Worm (Caenorhabditis elegans): ENCODE results near the gene F52F10.2.

The F52F10.2 gene

DNA sequence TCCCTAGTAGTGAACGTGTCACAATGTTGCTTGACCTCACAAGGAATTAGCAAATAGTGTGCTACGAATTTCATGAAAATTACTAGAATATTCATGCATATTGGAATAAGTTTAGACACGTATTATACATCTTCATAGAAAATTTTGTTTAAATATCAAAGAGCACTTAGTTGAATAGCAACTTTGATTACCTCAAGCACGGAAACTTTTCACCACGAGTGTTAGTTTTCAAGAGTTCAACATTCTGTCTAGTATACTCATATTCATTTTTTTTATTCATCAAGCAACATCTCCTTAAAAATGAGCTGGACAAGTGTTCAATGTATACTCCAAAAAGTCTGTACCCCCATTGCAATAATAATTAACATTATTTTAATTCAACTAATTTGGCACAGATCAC lies 25.5 kb upstream of the F52F10.2 start, which contains the start of gene str-243:
Gene str-243 (plus strand): TSS at position 301 of the 400 bp plus-strand sequence.
- TF ChIP-seq efl-1 (optimal IDR thresholded peaks at IDR 0.05): no peak
- TF ChIP-seq efl-1 (GFP tag; optimal IDR thresholded peaks at IDR 0.05 in 1 of 2): peak in 1 of 2 experiments; percentile 9
- no peak for TF ChIP-seq sup-37 (GFP tag; optimal IDR thresholded peaks at IDR 0.05)

DNA sequence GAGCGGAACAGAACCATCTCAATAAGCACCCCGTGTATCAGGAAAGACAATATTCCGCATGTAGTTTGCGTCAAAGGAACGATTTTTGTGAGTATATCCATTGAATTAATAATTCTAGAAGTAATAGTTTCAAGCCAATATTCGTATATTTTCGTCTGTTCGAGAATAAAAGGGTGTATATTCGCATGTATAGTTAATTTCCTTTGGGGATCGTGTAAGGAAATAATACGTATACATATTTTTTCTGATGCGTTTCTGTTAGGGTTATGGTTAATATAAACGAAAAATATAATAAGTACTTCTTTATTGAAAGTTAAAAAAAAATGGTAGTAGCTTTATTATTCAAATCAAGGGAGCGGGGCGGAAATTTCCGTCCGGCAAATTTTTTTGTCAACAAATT lies 20.0 kb upstream of the F52F10.2 start, which contains the start of gene str-236:
Gene str-236 (minus strand): TSS at position 101 of the 400 bp plus-strand sequence.
- no peak for TF ChIP-seq mep-1 (tag; optimal IDR thresholded peaks at IDR 0.05)
- no peak for TF ChIP-seq snpc-4 (tag; optimal IDR thresholded peaks at IDR 0.05)
- TF ChIP-seq isw-1 (GFP tag; IDR thresholded peaks at IDR 0.05): no peak
- no peak for TF ChIP-seq lin-39 (tag; optimal IDR thresholded peaks at IDR 0.05)
- no peak for TF ChIP-seq unc-86 (tag; optimal IDR thresholded peaks at IDR 0.05)
- TF ChIP-seq mab-9 (GFP tag; IDR thresholded peaks at IDR 0.05): no peak
- no peak for TF ChIP-seq fkh-10 (GFP tag; optimal IDR thresholded peaks at IDR 0.05)
- no peak for TF ChIP-seq mef-2 (tag; optimal IDR thresholded peaks at IDR 0.05)
- no peak for TF ChIP-seq mdl-1 (tag; optimal IDR thresholded peaks at IDR 0.05)
- no peak for TF ChIP-seq nhr-12 (tag; optimal IDR thresholded peaks at IDR 0.05)
- TF ChIP-seq blmp-1 (tag; optimal IDR thresholded peaks at IDR 0.05): no peak
- TF ChIP-seq tlp-1 (tag; optimal IDR thresholded peaks at IDR 0.05): no peak
- no peak for TF ChIP-seq nhr-19 (GFP tag; conservative IDR thresholded peaks at IDR 0.05)
- no peak for TF ChIP-seq nhr-85 (tag)
- no peak for TF ChIP-seq lin-13 (GFP tag; optimal IDR thresholded peaks at IDR 0.05)
- no peak for TF ChIP-seq ceh-8 (GFP tag; optimal IDR thresholded peaks at IDR 0.05)
- TF ChIP-seq ceh-88 (GFP tag; IDR thresholded peaks at IDR 0.05): no peak
- no peak for TF ChIP-seq lin-35 (GFP tag; optimal IDR thresholded peaks at IDR 0.05)

DNA sequence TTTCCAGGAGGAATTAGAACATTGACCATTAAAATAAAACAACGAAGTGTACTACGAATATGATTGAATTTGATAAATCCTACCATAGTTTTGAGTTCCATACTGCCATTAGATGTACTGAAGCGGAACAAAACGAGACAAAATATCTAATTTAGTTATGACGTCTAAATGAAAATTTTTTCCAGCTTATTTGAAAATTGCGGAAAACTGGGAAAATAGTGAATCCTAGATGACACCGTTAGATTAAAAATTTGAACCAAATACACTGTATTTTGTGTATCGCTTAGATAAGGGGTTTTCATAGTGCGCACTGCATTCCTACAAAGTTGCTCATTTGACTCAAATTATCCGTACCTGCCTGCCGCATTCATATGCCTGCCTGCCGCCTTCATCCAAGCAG lies 16.8 kb upstream of the F52F10.2 start, which contains the start of gene K02H11.4:
Gene K02H11.4 (minus strand): TSS at position 101 of the 400 bp plus-strand sequence.
- TF ChIP-seq xbp-1 (tag; optimal IDR thresholded peaks at IDR 0.05) (no peak), swsn-7 (tag; optimal IDR thresholded peaks at IDR 0.05) (no peak), blmp-1 (tag; optimal IDR thresholded peaks at IDR 0.05) (no peak), jun-1 (tag; optimal IDR thresholded peaks at IDR 0.05) (no peak), ets-5 (GFP tag; IDR thresholded peaks at IDR 0.05) (no peak), fkh-4 (tag; optimal IDR thresholded peaks at IDR 0.05; ENCODE audit: borderline replicate concordance) (no peak), alr-1 (tag; optimal IDR thresholded peaks at IDR 0.05; ENCODE audit: borderline replicate concordance) (no peak), sox-4 (tag; optimal IDR thresholded peaks at IDR 0.05) (no peak), nhr-47 (tag; optimal IDR thresholded peaks at IDR 0.05) (no peak), irx-1 (tag; optimal IDR thresholded peaks at IDR 0.05) (no peak)

DNA sequence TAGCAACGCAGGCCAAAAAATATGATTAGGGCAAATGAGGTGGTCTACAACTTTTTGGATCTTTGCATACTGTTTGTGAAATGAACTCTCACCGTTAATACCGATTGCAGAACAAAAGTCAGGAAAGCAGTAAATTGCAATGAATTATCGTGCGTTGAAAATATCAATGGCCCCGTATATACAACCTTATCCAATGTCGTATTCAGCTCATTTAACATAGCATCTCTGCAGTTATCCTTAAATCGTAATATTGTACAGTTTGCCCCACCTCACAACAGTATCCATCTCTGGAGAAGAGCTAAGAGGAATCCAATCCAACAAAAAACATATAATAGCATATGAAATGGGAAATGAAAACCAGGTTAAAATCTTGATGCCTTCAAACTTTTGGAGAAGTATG lies 15.5 kb upstream of the F52F10.2 start:
- TF ChIP-seq elt-2 (tag; optimal IDR thresholded peaks at IDR 0.05) (no peak), pqm-1 (tag; optimal IDR thresholded peaks at IDR 0.05) (no peak), hlh-17 (GFP tag; optimal IDR thresholded peaks at IDR 0.05; ENCODE audit: borderline replicate concordance) (no peak), nhr-28 (tag; optimal IDR thresholded peaks at IDR 0.05) (no peak), efl-3 (GFP tag; optimal IDR thresholded peaks at IDR 0.05) (no peak), alr-1 (tag; optimal IDR thresholded peaks at IDR 0.05; ENCODE audit: borderline replicate concordance) (no peak), xbp-1 (tag; optimal IDR thresholded peaks at IDR 0.05) (no peak), ceh-88 (GFP tag; IDR thresholded peaks at IDR 0.05) (no peak), ets-5 (GFP tag; IDR thresholded peaks at IDR 0.05) (no peak), egl-13 (tag; optimal IDR thresholded peaks at IDR 0.05) (no peak), ztf-4 (tag; optimal IDR thresholded peaks at IDR 0.05) (no peak), lir-3 (tag; optimal IDR thresholded peaks at IDR 0.05; ENCODE audit: poor library complexity) (no peak), nhr-237 (tag; optimal IDR thresholded peaks at IDR 0.05) (no peak), snu-23 (GFP tag; optimal IDR thresholded peaks at IDR 0.05) (no peak), skn-1 (tag; optimal IDR thresholded peaks at IDR 0.05) (no peak), aly-2 (tag; optimal IDR thresholded peaks at IDR 0.05) (no peak), ceh-8 (GFP tag; optimal IDR thresholded peaks at IDR 0.05) (no peak), mep-1 (tag; optimal IDR thresholded peaks at IDR 0.05) (no peak), lsy-2 (tag; optimal IDR thresholded peaks at IDR 0.05) (no peak), nhr-12 (tag; optimal IDR thresholded peaks at IDR 0.05) (no peak)

Data from whole organism, L1 larva.